Fruit fly (Drosophila melanogaster): Measurements from ENCODE around the gene rost.

DNA sequence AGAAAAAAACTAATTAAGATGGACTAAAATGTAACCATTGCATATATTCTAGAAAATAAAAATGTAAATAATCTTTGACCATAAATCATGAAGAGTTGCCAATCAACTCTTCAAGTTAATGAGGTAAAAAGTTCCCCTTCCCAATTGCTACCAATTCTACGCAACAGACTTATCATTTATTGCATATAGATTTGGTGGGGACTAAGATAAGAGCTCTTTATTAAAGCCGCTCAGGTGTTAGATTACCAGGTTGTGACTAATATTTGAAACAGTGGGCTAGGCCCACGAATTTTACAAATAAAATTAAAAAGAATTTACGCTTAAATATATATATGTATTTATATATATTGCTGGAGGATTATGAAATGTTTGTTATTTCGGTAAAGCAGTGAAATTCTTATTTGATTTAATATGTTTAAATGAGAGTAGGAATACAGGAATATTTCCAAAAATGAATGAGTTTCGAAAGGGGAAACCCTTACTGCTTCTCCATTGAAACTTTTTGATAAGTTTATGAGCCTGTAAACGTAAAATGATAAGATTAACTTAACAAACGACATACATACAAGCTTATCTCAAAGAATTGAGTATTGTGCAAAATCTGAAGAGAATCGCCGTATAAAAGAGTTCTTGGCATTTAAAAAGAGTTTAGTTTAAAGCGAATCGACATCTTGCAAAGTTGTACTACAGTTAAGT is 22.4 kb upstream of the rost start, which contains the start of gene CG13102:
- TF ChIP-seq fkh (GFP tag; optimal IDR thresholded peaks at IDR 0.05) (no peak), CG6792 (GFP tag; optimal IDR thresholded peaks at IDR 0.05) (no peak), OdsH (GFP tag; optimal IDR thresholded peaks at IDR 0.05) (no peak), fd85E (GFP tag; optimal IDR thresholded peaks at IDR 0.05) (no peak), net (GFP tag; optimal IDR thresholded peaks at IDR 0.05) (no peak), Eip93F (GFP tag; optimal IDR thresholded peaks at IDR 0.05) (peak; percentile 49), CG10631 (GFP tag; optimal IDR thresholded peaks at IDR 0.05) (no peak), CG31627 (GFP tag; optimal IDR thresholded peaks at IDR 0.05) (no peak), dac (GFP tag; optimal IDR thresholded peaks at IDR 0.05) (no peak)

All from whole organism, prepupa.